Worm (Caenorhabditis elegans): Measurements from ENCODE around the gene cwp-1.

DNA sequence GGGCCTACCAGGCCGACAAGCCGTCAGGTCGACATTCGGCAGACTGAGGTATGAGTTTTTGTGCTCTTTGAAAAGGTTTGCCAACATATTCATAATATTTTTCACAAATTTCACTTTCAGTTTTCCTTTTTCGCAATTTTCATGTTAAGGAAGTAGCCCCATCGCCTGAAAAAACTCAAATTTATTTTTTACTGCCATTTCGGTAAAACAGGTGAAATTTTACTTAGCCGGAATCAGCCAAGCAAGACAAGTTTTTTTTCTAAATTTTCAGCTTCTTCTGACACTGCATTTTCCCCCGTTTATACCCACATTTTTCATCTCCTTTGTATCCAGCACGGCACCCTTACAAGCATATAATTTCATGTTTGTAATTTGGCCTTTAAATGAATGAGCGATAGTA lies 49.5 kb downstream of the cwp-1 start, which contains the start of gene R02F11.11:
- no peak for TF ChIP-seq ama-1 (optimal IDR thresholded peaks at IDR 0.05)
- no peak for TF ChIP-seq ceh-36 (tag; optimal IDR thresholded peaks at IDR 0.05)
- no peak for TF ChIP-seq tbx-11 (GFP tag; IDR thresholded peaks at IDR 0.05)
- no peak for TF ChIP-seq B0310.2 (tag; optimal IDR thresholded peaks at IDR 0.05)
- no peak for TF ChIP-seq F13C5.2 (tag; optimal IDR thresholded peaks at IDR 0.05)
- no peak for TF ChIP-seq flt-1 (GFP tag; IDR thresholded peaks at IDR 0.05)
- TF ChIP-seq hnd-1 (tag; optimal IDR thresholded peaks at IDR 0.05): no peak
- no peak for TF ChIP-seq ceh-13 (GFP tag; optimal IDR thresholded peaks at IDR 0.05)
- TF ChIP-seq sea-1 (GFP tag; conservative IDR thresholded peaks at IDR 0.05): no peak
- TF ChIP-seq scrt-1 (GFP tag; IDR thresholded peaks at IDR 0.05): no peak
- TF ChIP-seq hmbx-1 (tag; optimal IDR thresholded peaks at IDR 0.05): no peak
- no peak for TF ChIP-seq ets-7 (tag; optimal IDR thresholded peaks at IDR 0.05)
- no peak for TF ChIP-seq aly-1 (tag; optimal IDR thresholded peaks at IDR 0.05)
- no peak for TF ChIP-seq tra-4 (tag; optimal IDR thresholded peaks at IDR 0.05)

All from whole organism, early embryonic.